Worm (Caenorhabditis elegans) whole organism, midembryonic: Measurements from ENCODE around the gene T21C9.13.

Source experiments
- T22C8.4 ChIP-seq: fragments of 200-800 bp; sonication (Bioruptor generic); IDR thresholded peaks from 2 replicates; pipeline ENCODE4 v1.3.6; 2022; ENCODE audit warnings: missing genetic modification characterization, missing compliant biosample characterization
- cog-1 ChIP-seq: sonication (generic microtip); optimal IDR thresholded peaks from 2 replicates; lab custom pipeline; 2016; ENCODE audit warnings: missing genetic modification characterization, missing compliant biosample characterization
- flt-1 ChIP-seq: fragments of 200-800 bp; sonication (Bioruptor generic); IDR thresholded peaks from 2 replicates; pipeline ENCODE4 v1.3.6; 2022; ENCODE audit warnings: missing genetic modification characterization, missing compliant biosample characterization
- klf-2 ChIP-seq: fragments of 200-800 bp; sonication (Bioruptor generic); conservative IDR thresholded peaks from 2 replicates; pipeline ENCODE4 v1.3.6; 2022; ENCODE audit warnings: missing genetic modification reagents, missing genetic modification characterization, missing compliant biosample characterization
- med-1 ChIP-seq: sonication (generic microtip); optimal IDR thresholded peaks from 2 replicates; lab custom pipeline; 2017; ENCODE audit warnings: missing genetic modification characterization, mild to moderate bottlenecking, missing compliant biosample characterization, antibody characterized with exemption, missing genetic modification reagents; ENCODE audit not compliant: insufficient read depth
- ref-1 ChIP-seq: fragments of 200-800 bp; sonication (Bioruptor generic); conservative IDR thresholded peaks from 2 replicates; pipeline ENCODE4 v1.3.6; 2022; ENCODE audit warnings: missing genetic modification reagents, missing genetic modification characterization, missing compliant biosample characterization
- tab-1 ChIP-seq: fragments of 200-800 bp; sonication (Bioruptor generic); IDR thresholded peaks from 2 replicates; pipeline ENCODE4 v1.3.6; 2022; ENCODE audit warnings: missing genetic modification characterization, missing compliant biosample characterization
- ztf-23 ChIP-seq: fragments of 200-800 bp; sonication (Bioruptor generic); IDR thresholded peaks from 2 replicates; pipeline ENCODE4 v1.3.6; 2022; ENCODE audit warnings: missing genetic modification reagents, missing genetic modification characterization, missing compliant biosample characterization
- ztf-29 ChIP-seq: fragments of 200-800 bp; sonication (Bioruptor generic); IDR thresholded peaks from 2 replicates; pipeline ENCODE4 v1.3.6; 2022; ENCODE audit warnings: missing genetic modification reagents, missing genetic modification characterization, missing compliant biosample characterization

The T21C9.13 gene

DNA sequence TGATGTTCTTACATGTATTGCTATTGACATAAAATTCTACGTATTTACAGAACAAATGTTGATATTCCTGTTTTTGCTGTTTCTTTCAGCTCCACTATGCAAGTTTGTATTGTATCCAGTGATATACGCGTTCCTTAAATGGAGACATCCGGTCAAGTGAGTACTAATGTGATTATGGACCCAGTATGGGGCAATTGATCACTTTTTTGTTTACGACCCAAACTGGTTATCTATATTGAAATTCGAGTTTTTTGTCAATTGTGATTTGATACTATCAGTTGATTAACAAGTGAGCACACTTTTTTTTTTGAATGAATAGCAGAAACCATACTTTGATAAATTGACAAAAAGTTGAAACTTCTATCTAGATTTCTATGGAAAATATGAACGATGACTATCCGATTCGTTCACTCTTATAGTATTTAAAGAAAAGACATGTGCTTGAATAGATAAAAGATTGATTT lies 15.2 kb upstream of the T21C9.13 start, which contains the start of gene T21C9.6:
TSS of gene T21C9.6 (plus strand) at position 51 of the 464 bp plus-strand sequence.
- no peak for TF ChIP-seq ztf-23 (GFP tag; lab: Robert Waterston, UW)
- no peak for TF ChIP-seq ztf-29
- TF ChIP-seq ref-1 (GFP tag; lab: Robert Waterston, UW), result no peak
- no peak for TF ChIP-seq med-1 (GFP tag; lab: Kevin White, UChicago)
- TF ChIP-seq klf-2 (GFP tag; lab: Robert Waterston, UW), result no peak
- TF ChIP-seq T22C8.4 (GFP tag; lab: Robert Waterston, UW), result no peak
- TF ChIP-seq flt-1, result no peak
- TF ChIP-seq tab-1 (GFP tag; lab: Robert Waterston, UW), result no peak
- no peak for TF ChIP-seq cog-1 (tag; lab: Kevin White, UChicago)

DNA sequence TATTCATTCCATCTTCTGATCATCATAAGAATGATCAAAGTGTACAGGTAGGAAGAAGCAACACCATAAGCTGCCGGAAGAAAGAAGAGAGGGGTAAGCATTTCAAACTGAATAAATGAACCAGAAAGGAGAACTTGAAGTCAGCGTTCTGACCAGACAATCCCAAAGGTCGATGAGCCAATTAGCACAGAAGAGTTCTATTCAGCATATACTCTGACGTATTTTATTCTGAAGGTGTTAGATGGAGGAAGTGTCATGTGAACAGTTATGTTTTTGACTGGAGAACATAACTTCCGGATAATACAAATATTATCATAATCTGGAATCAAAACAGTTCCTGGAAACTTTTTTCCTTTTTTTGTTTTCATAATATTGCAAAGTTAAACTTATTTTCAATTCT lies 8.4 kb upstream of the T21C9.13 start, which contains the start of gene srg-32:
TSS of gene srg-32 (minus strand) at position 101 of the 400 bp plus-strand sequence.
- no peak for TF ChIP-seq tab-1 (GFP tag; lab: Robert Waterston, UW)
- no peak for TF ChIP-seq cog-1 (tag; lab: Kevin White, UChicago)
- no peak for TF ChIP-seq ref-1 (GFP tag; lab: Robert Waterston, UW)
- no peak for TF ChIP-seq med-1 (GFP tag; lab: Kevin White, UChicago)
- no peak for TF ChIP-seq klf-2 (GFP tag; lab: Robert Waterston, UW)
- no peak for TF ChIP-seq T22C8.4 (GFP tag; lab: Robert Waterston, UW)
- no peak for TF ChIP-seq flt-1

DNA sequence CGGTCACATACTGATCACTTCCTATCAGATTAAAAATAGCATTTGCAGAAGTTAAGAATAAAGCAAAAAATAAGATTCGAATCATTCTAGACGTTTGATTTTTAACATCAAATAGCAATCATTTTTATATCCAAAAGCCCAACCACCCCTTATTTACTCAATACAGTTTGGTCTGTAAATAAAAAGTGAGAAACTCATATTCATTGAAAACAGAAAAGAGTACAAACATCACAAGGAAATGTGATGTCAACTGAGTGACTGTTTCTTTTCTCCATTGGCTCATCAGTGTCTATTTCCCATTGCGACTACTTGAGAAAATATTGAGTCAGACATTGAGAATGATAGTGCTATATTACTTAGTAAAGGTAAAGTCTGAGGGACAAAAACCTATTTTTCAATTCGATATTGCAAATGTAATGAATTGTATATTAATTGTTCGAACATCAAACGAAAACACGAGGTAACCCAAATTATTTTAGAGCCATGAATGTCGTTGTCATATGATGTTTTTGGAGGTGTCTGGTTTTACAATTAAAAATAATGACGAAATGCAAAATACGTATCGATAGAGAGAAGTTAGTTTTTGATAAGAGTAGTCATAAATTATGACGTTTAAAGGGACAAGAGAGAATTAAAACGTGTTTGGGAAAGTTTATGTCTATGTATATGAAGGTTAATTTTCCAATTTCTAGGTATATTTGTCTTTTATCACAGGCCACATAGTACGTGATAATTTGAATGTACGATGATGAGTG lies 7.1 kb upstream of the T21C9.13 start, which contains the start of gene ttr-23:
TSS of gene ttr-23 (minus strand) at position 87 of the 755 bp plus-strand sequence.
- TF ChIP-seq flt-1 (no peak), klf-2 (GFP tag; lab: Robert Waterston, UW) (no peak), ztf-23 (GFP tag; lab: Robert Waterston, UW) (no peak)

DNA sequence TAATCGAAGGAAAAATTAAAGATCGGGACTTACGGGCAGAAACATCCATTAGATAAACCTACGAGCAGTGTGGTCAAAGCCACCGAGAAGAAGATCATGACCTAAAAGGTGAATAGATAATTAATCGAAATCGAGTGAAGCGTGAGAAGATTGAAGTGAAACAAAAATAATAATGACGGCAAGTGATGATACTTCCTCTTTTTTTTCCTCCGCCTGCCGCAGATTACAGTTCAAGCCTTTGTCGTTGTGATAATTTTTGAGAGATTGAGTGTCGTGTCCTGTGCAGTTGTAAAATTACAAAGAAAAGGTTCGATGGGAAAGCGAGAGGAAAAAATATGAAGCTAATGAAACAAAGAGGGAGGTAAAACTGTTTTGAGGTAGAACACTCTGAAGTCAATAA lies 4.6 kb upstream of the T21C9.13 start, which contains the start of gene T21C9.9:
TSS of gene T21C9.9 (minus strand) at position 101 of the 400 bp plus-strand sequence.
- TF ChIP-seq ztf-29, result no peak
- TF ChIP-seq klf-2 (GFP tag; lab: Robert Waterston, UW), result no peak
- no peak for TF ChIP-seq flt-1
- no peak for TF ChIP-seq tab-1 (GFP tag; lab: Robert Waterston, UW)
- TF ChIP-seq ref-1 (GFP tag; lab: Robert Waterston, UW), result no peak
- TF ChIP-seq med-1 (GFP tag; lab: Kevin White, UChicago), result no peak
- no peak for TF ChIP-seq ztf-23 (GFP tag; lab: Robert Waterston, UW)
- TF ChIP-seq cog-1 (tag; lab: Kevin White, UChicago), result no peak
- no peak for TF ChIP-seq T22C8.4 (GFP tag; lab: Robert Waterston, UW)

DNA sequence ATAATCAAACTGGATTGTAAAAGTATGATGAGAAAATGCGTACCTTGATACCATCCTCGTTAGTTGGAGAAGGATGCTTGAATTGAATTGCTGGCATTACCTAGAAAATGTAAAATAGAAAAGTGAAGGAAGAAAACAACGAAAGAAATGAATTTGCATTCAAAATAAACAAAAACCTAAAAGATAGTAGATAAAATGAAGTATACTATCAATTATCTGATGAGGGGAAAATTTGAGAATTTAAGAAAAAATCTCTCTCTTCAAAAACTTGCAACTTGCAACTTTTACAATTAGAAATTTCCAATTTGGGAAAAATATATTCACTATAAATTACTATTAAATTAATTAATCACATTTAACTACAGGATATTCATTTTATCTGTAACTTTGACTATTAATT lies 2.3 kb upstream of the T21C9.13 start, which contains the start of gene T21C9.11:
TSS of gene T21C9.11 (minus strand) at position 101 of the 400 bp plus-strand sequence.
- TF ChIP-seq T22C8.4 (GFP tag; lab: Robert Waterston, UW), result no peak
- no peak for TF ChIP-seq ref-1 (GFP tag; lab: Robert Waterston, UW)
- no peak for TF ChIP-seq ztf-29
- no peak for TF ChIP-seq tab-1 (GFP tag; lab: Robert Waterston, UW)
- no peak for TF ChIP-seq flt-1
- TF ChIP-seq klf-2 (GFP tag; lab: Robert Waterston, UW), result no peak
- TF ChIP-seq ztf-23 (GFP tag; lab: Robert Waterston, UW), result no peak
- TF ChIP-seq med-1 (GFP tag; lab: Kevin White, UChicago), result no peak
- no peak for TF ChIP-seq cog-1 (tag; lab: Kevin White, UChicago)

DNA sequence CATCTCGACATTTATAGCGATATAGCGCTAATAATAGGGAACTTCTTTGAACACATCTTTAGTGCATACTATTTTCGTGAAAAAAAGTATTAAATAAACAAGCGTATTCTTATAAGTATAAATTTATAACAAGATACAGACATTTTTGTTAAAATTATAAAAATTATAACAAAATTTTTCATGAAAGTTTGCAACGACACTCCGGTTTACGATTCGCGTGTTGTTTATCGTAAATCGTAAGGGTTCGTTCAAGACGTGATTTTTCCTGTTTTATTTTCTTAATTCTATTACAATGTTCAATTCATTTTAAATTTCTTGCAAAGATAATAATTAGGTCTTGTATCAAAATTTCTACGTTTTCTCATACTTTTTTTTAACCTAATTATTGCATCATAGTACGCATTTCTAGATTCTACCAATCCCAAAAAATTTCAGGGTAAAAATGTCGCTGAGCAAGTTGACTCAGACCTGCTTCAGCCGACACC lies 1.6 kb downstream of the T21C9.13 start, which contains the start of gene scpl-4:
TSS of gene scpl-4 (plus strand) at position 435 of the 485 bp plus-strand sequence.
- no peak for TF ChIP-seq med-1 (GFP tag; lab: Kevin White, UChicago)
- no peak for TF ChIP-seq tab-1 (GFP tag; lab: Robert Waterston, UW)
- no peak for TF ChIP-seq ref-1 (GFP tag; lab: Robert Waterston, UW)

DNA sequence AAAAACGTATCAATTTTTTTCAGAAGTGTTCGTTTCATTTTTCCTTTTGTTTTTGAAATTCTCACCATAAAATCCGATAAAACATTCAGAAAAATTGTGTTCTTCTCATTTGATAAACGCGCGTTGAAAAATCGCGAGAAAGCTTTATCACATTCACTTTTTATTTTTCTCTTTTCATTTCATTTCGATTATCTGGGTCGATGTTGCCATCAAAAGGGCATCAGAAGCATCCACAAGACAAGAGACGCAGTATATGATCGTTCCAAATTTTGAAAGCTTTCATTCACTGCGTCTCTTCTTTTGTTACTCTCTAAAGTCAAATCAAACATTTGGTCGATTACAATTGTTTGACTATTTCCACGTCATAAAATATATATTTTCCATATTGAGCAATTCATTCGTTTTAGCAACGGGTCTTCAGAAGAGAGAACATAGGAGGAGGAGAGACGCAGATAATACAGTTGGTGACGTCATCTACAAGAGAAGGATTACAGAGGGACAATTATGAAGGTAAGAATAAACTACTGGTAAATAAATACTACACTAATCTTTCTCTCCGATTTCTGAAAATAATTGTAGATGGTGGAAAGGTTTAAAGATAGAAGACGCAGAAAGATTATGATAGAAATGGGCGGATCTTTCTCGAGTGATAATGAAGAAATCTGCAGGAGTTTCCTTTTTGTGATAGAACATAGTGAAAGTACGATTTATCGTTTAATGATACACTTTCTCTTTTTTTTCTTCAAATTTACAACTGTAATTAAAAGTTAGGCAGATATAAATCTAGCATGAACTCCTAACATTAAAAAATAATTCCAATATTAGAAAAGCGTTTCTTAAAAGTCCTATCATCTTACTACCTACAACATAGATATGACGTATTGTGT lies 5.2 kb downstream of the T21C9.13 start, which contains the start of gene H27A22.1:
TSS of gene H27A22.1 (plus strand) at position 505 of the 887 bp plus-strand sequence.
- no peak for TF ChIP-seq tab-1 (GFP tag; lab: Robert Waterston, UW)
- no peak for TF ChIP-seq ztf-29
- TF ChIP-seq ref-1 (GFP tag; lab: Robert Waterston, UW), result no peak
- no peak for TF ChIP-seq T22C8.4 (GFP tag; lab: Robert Waterston, UW)
- no peak for TF ChIP-seq cog-1 (tag; lab: Kevin White, UChicago)
- TF ChIP-seq klf-2 (GFP tag; lab: Robert Waterston, UW), result no peak
- no peak for TF ChIP-seq med-1 (GFP tag; lab: Kevin White, UChicago)
- TF ChIP-seq flt-1, result no peak
- no peak for TF ChIP-seq ztf-23 (GFP tag; lab: Robert Waterston, UW)

DNA sequence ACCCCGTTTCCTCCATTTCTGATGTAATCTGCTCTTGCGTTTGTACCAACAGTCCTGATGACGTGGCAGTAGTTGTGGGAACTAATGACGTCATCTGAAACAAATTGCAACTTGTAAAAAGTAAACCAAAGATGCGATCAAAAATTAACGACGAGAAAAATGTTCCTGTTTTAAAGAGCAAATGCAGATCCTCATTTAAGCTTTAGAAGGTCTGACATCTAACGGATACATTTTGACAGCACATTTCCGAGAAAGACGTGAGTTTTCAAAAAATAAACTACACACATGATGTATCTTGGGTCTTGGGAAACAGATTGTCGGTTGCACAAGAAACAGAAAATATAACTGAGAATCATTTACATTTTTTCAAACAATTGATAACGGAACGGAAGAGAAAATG lies 18.4 kb downstream of the T21C9.13 start, which contains the start of gene H09F14.1:
TSS of gene H09F14.1 (minus strand) at position 101 of the 400 bp plus-strand sequence.
- no peak for TF ChIP-seq flt-1
- no peak for TF ChIP-seq cog-1 (tag; lab: Kevin White, UChicago)
- no peak for TF ChIP-seq klf-2 (GFP tag; lab: Robert Waterston, UW)
- TF ChIP-seq T22C8.4 (GFP tag; lab: Robert Waterston, UW), result no peak
- TF ChIP-seq ref-1 (GFP tag; lab: Robert Waterston, UW), result no peak
- TF ChIP-seq tab-1 (GFP tag; lab: Robert Waterston, UW), result no peak
- no peak for TF ChIP-seq ztf-23 (GFP tag; lab: Robert Waterston, UW)
- TF ChIP-seq med-1 (GFP tag; lab: Kevin White, UChicago), result no peak
- no peak for TF ChIP-seq ztf-29
